Fruit fly (Drosophila melanogaster) whole organism, embryonic: Measurements from ENCODE around the gene Bace.

ENCODE experiments used
- Blimp-1 ChIP-seq: fragments of 200-800 bp; sonication (Bioruptor generic); optimal IDR thresholded peaks from 3 replicates; lab custom pipeline; 2018; ENCODE audit warnings: missing biosample characterization, missing genetic modification characterization, mild to moderate bottlenecking, moderate library complexity, missing genetic modification reagents
- CG10209 ChIP-seq: fragments of 200-800 bp; sonication (Bioruptor generic); optimal IDR thresholded peaks from 3 replicates; lab custom pipeline; 2017; ENCODE audit warnings: missing biosample characterization, mild to moderate bottlenecking, missing genetic modification characterization, missing genetic modification reagents
- CG11456 ChIP-seq: fragments of 200-800 bp; sonication (Bioruptor generic); IDR thresholded peaks from 3 replicates; pipeline ENCODE4 v1.3.6; 2022; ENCODE audit warnings: missing biosample characterization, missing genetic modification characterization
- CG12236 ChIP-seq: fragments of 200-800 bp; sonication (Bioruptor generic); optimal IDR thresholded peaks from 2 replicates; lab custom pipeline; 2016; ENCODE audit warnings: missing biosample characterization, missing genetic modification characterization
- CG15269 ChIP-seq: fragments of 200-800 bp; sonication (Bioruptor generic); optimal IDR thresholded peaks from 2 replicates; lab custom pipeline; 2018; ENCODE audit warnings: missing biosample characterization, mild to moderate bottlenecking, missing genetic modification characterization, moderate library complexity
- CG17568 ChIP-seq: fragments of 200-800 bp; sonication (Bioruptor generic); optimal IDR thresholded peaks from 2 replicates; lab custom pipeline; 2018; ENCODE audit warnings: missing biosample characterization, mild to moderate bottlenecking, missing genetic modification characterization, moderate library complexity
- CG31365 ChIP-seq: fragments of 200-800 bp; sonication (Bioruptor generic); optimal IDR thresholded peaks from 2 replicates; lab custom pipeline; 2018; ENCODE audit warnings: missing biosample characterization, mild to moderate bottlenecking, missing genetic modification characterization
- CG4282 ChIP-seq: fragments of 200-800 bp; sonication (Bioruptor generic); optimal IDR thresholded peaks from 2 replicates; lab custom pipeline; 2016; ENCODE audit warnings: missing biosample characterization, missing genetic modification characterization
- CG43689 ChIP-seq: fragments of 200-800 bp; sonication (Bioruptor generic); IDR thresholded peaks from 2 replicates; pipeline ENCODE4 v1.3.6; 2022; ENCODE audit warnings: missing biosample characterization, missing genetic modification characterization
- CG4424 ChIP-seq: fragments of 200-800 bp; sonication (Bioruptor generic); optimal IDR thresholded peaks from 3 replicates; lab custom pipeline; 2016; ENCODE audit warnings: missing biosample characterization, missing genetic modification characterization
- CG4617 ChIP-seq: fragments of 200-800 bp; sonication (Bioruptor generic); optimal IDR thresholded peaks from 3 replicates; lab custom pipeline; 2016; ENCODE audit warnings: missing biosample characterization, missing genetic modification characterization, borderline replicate concordance
- CG6254 ChIP-seq: fragments of 200-800 bp; sonication (Bioruptor generic); optimal IDR thresholded peaks from 3 replicates; lab custom pipeline; 2017; ENCODE audit warnings: mild to moderate bottlenecking, missing biosample characterization, missing genetic modification reagents, missing genetic modification characterization
- CG6272 ChIP-seq: fragments of 200-800 bp; sonication (Bioruptor generic); IDR thresholded peaks from 2 replicates; pipeline ENCODE4 v1.3.6; 2022; ENCODE audit warnings: missing biosample characterization, missing genetic modification characterization
- CG6689 ChIP-seq: fragments of 200-800 bp; sonication (Bioruptor generic); IDR thresholded peaks from 2 replicates; pipeline ENCODE4 v1.3.6; 2022; ENCODE audit warnings: missing biosample characterization, missing genetic modification characterization
- CG6791 ChIP-seq: fragments of 200-800 bp; sonication (Bioruptor generic); IDR thresholded peaks from 3 replicates; pipeline ENCODE4 v1.3.6; 2022; ENCODE audit warnings: missing biosample characterization, missing genetic modification characterization; ENCODE audit not compliant: partially characterized antibody
- CG7372 ChIP-seq: fragments of 200-800 bp; sonication (Bioruptor generic); IDR thresholded peaks from 2 replicates; pipeline ENCODE4 v1.3.6; 2022; ENCODE audit warnings: missing biosample characterization, missing genetic modification characterization
- CG7556 ChIP-seq: fragments of 200-800 bp; sonication (Bioruptor generic); optimal IDR thresholded peaks from 2 replicates; lab custom pipeline; 2017; ENCODE audit warnings: missing biosample characterization, mild to moderate bottlenecking, missing genetic modification characterization
- CG8359 ChIP-seq: fragments of 200-800 bp; sonication (Bioruptor generic); optimal IDR thresholded peaks from 2 replicates; lab custom pipeline; 2017; ENCODE audit warnings: missing biosample characterization, mild to moderate bottlenecking, missing genetic modification characterization, borderline replicate concordance
- CG8478 ChIP-seq: fragments of >200 bp; optimal IDR thresholded peaks from 2 replicates; lab custom pipeline; 2018
- CG8765 ChIP-seq: fragments of 200-800 bp; sonication (Bioruptor generic); IDR thresholded peaks from 2 replicates; pipeline ENCODE4 v1.3.6; 2022; ENCODE audit warnings: missing biosample characterization, missing genetic modification characterization
- CG8924 ChIP-seq: fragments of 200-800 bp; optimal IDR thresholded peaks from 3 replicates; lab custom pipeline; 2019; ENCODE audit warnings: missing biosample characterization, mild to moderate bottlenecking, missing genetic modification characterization, moderate library complexity
- Deaf1 ChIP-seq: fragments of 200-800 bp; optimal IDR thresholded peaks from 3 replicates; lab custom pipeline; 2019; ENCODE audit warnings: missing biosample characterization, mild to moderate bottlenecking, missing genetic modification characterization, moderate library complexity
- Dll ChIP-seq: fragments of 200-800 bp; sonication (Bioruptor generic); IDR thresholded peaks from 4 replicates; pipeline ENCODE4 v1.3.6; 2022; ENCODE audit warnings: missing biosample characterization, missing genetic modification characterization; ENCODE audit not compliant: partially characterized antibody
- E2f1 ChIP-seq: fragments of 200-800 bp; sonication (Bioruptor generic); IDR thresholded peaks from 2 replicates; pipeline ENCODE4 v1.3.6; 2022; ENCODE audit warnings: missing biosample characterization, missing genetic modification characterization
- E2f2 ChIP-seq: fragments of 200-800 bp; sonication (Bioruptor generic); IDR thresholded peaks from 2 replicates; pipeline ENCODE4 v1.3.6; 2022; ENCODE audit warnings: missing biosample characterization, missing genetic modification characterization
- Eip74EF ChIP-seq, 2 experiments: fragments of 200-800 bp in 1 of 2; fragments of >200 bp in 1 of 2; sonication (Bioruptor generic) in 1 of 2; optimal IDR thresholded peaks; 2 replicates each; lab custom pipeline; 2017 to 2019; ENCODE audit warnings: missing biosample characterization in 2 of 2, missing genetic modification characterization in 2 of 2, mild to moderate bottlenecking in 1 of 2, moderate library complexity in 1 of 2
- Hmr ChIP-seq: fragments of 200-800 bp; sonication (Bioruptor generic); optimal IDR thresholded peaks from 3 replicates; lab custom pipeline; 2017; ENCODE audit warnings: mild to moderate bottlenecking, missing biosample characterization, missing genetic modification reagents, missing genetic modification characterization
- Kr ChIP-seq: fragments of 200-800 bp; sonication (Bioruptor generic); optimal IDR thresholded peaks from 2 replicates; lab custom pipeline; 2017; ENCODE audit warnings: missing biosample characterization, mild to moderate bottlenecking, missing genetic modification characterization
- Meics ChIP-seq: fragments of 200-800 bp; sonication (Bioruptor generic); optimal IDR thresholded peaks from 2 replicates; lab custom pipeline; 2017; ENCODE audit warnings: missing biosample characterization, mild to moderate bottlenecking, missing genetic modification characterization
- Neu2 ChIP-seq: fragments of 200-800 bp; sonication (Bioruptor generic); optimal IDR thresholded peaks from 3 replicates; lab custom pipeline; 2016; ENCODE audit warnings: missing biosample characterization, missing genetic modification characterization, borderline replicate concordance
- Ptx1 ChIP-seq: fragments of 200-800 bp; sonication (Bioruptor generic); IDR thresholded peaks from 2 replicates; pipeline ENCODE4 v1.3.6; 2022; ENCODE audit warnings: missing biosample characterization, missing genetic modification characterization
- Sry-δ ChIP-seq: fragments of 200-800 bp; sonication (Bioruptor generic); optimal IDR thresholded peaks from 2 replicates; lab custom pipeline; 2016; ENCODE audit warnings: missing biosample characterization, missing genetic modification characterization
- Tbp ChIP-seq: fragments of >200 bp; optimal IDR thresholded peaks from 2 replicates; lab custom pipeline; 2018; ENCODE audit warnings: missing biosample characterization, missing genetic modification characterization
- ab ChIP-seq: fragments of 200-800 bp; sonication (Bioruptor generic); optimal IDR thresholded peaks from 2 replicates; lab custom pipeline; 2016; ENCODE audit warnings: missing biosample characterization, missing genetic modification characterization
- chinmo ChIP-seq: fragments of 200-800 bp; sonication (Bioruptor generic); IDR thresholded peaks from 4 replicates; pipeline ENCODE4 v1.3.6; 2022; ENCODE audit warnings: missing biosample characterization, missing genetic modification characterization; ENCODE audit not compliant: partially characterized antibody
- da ChIP-seq: fragments of 200-800 bp; sonication (Bioruptor generic); optimal IDR thresholded peaks from 2 replicates; lab custom pipeline; 2016; ENCODE audit warnings: missing biosample characterization, missing genetic modification characterization
- dm ChIP-seq: fragments of 200-800 bp; sonication (Bioruptor generic); optimal IDR thresholded peaks from 3 replicates; lab custom pipeline; 2016; ENCODE audit warnings: missing biosample characterization, missing genetic modification characterization
- en ChIP-seq: fragments of 200-800 bp; sonication (Bioruptor generic); optimal IDR thresholded peaks from 2 replicates; lab custom pipeline; 2016; ENCODE audit warnings: missing biosample characterization, missing genetic modification characterization
- fru ChIP-seq: fragments of >200 bp; optimal IDR thresholded peaks from 2 replicates; lab custom pipeline; 2017
- gro ChIP-seq: fragments of 200-800 bp; sonication (Bioruptor generic); optimal IDR thresholded peaks from 2 replicates; lab custom pipeline; 2016; ENCODE audit warnings: missing biosample characterization, missing genetic modification characterization
- her ChIP-seq: fragments of 200-800 bp; sonication (Bioruptor generic); optimal IDR thresholded peaks from 2 replicates; lab custom pipeline; 2016; ENCODE audit warnings: missing biosample characterization, missing genetic modification characterization
- inv ChIP-seq: fragments of 200-800 bp; sonication (Bioruptor generic); IDR thresholded peaks from 2 replicates; pipeline ENCODE4 v1.3.6; 2022; ENCODE audit warnings: missing biosample characterization, missing genetic modification characterization; ENCODE audit not compliant: partially characterized antibody
- kah ChIP-seq: fragments of 200-800 bp; sonication (Bioruptor generic); optimal IDR thresholded peaks from 2 replicates; lab custom pipeline; 2018; ENCODE audit warnings: missing biosample characterization, mild to moderate bottlenecking, missing genetic modification characterization
- ken ChIP-seq: fragments of 200-800 bp; sonication (Bioruptor generic); IDR thresholded peaks from 3 replicates; pipeline ENCODE4 v1.3.6; 2022; ENCODE audit warnings: missing biosample characterization, missing genetic modification characterization
- lov ChIP-seq, 2 experiments: fragments of 200-800 bp in 1 of 2; fragments of >200 bp in 1 of 2; sonication (Bioruptor generic) in 1 of 2; IDR thresholded peaks in 1 of 2; optimal IDR thresholded peaks in 1 of 2; 2 replicates in 1 of 2; 3 replicates in 1 of 2; pipeline versions ENCODE4 v1.3.6 to Lab custom; 2017 to 2022; ENCODE audit warnings: missing biosample characterization in 1 of 2, missing genetic modification characterization in 1 of 2
- nerfin-2 ChIP-seq: fragments of 200-800 bp; sonication (Bioruptor generic); IDR thresholded peaks from 2 replicates; pipeline ENCODE4 v1.3.6; 2022; ENCODE audit warnings: missing biosample characterization, missing genetic modification characterization; ENCODE audit not compliant: partially characterized antibody
- odd ChIP-seq: fragments of 200-800 bp; sonication (Bioruptor generic); optimal IDR thresholded peaks from 2 replicates; lab custom pipeline; 2017; ENCODE audit warnings: missing biosample characterization, mild to moderate bottlenecking, missing genetic modification characterization
- tgo ChIP-seq: fragments of 200-800 bp; sonication (Bioruptor generic); IDR thresholded peaks from 3 replicates; pipeline ENCODE4 v1.3.6; 2022; ENCODE audit warnings: missing biosample characterization, missing genetic modification characterization
- wdn ChIP-seq: fragments of 200-800 bp; sonication (Bioruptor generic); IDR thresholded peaks from 2 replicates; pipeline ENCODE4 v1.3.6; 2022; ENCODE audit warnings: missing biosample characterization, missing genetic modification characterization
- zen2 ChIP-seq: fragments of 200-800 bp; sonication (Bioruptor generic); IDR thresholded peaks from 3 replicates; pipeline ENCODE4 v1.3.6; 2022; ENCODE audit warnings: missing biosample characterization, missing genetic modification characterization; ENCODE audit not compliant: partially characterized antibody

Bace gene

DNA sequence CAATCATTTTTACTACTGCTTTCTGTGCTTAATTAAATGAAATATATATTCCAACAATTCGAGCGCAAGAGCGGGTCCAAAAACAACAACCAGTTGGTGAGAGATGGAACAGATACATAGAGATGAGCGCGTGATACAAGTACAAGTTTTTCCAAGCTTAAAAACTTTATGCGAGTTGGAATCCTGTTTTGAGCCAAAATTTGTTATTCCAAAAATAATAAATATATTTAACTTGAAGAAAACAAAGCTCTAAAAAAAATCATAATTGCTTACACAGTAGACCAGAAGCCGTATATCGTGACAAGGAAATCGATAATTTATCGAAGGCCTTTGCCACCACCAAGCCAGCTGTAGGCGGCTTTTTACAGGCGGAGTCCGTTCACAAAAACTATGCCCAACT is 18.6 kb upstream of the Bace start, which contains the start of the genes CG13097 and PIG-U (continued):
- TF ChIP-seq CG8765 (GFP tag; lab: Robert Waterston, UW) (peak; percentile 71), CG11456 (GFP tag; lab: Robert Waterston, UW) (peak; percentile 74; the same call in 2 of the 3 replicates), her (GFP tag; lab: Kevin White, UChicago) (no peak), wdn (GFP tag; lab: Robert Waterston, UW) (peak; percentile 78; the same call in 1 of the 2 replicates), dm (GFP tag; lab: Kevin White, UChicago) (peak; percentile 81), Blimp-1 (no peak), ab (GFP tag; lab: Kevin White, UChicago) (no peak), zen2 (GFP tag; lab: Robert Waterston, UW) (peak; percentile 83; the same call in 2 of the 3 replicates), CG10209 (no peak), Neu2 (GFP tag; lab: Kevin White, UChicago) (no peak), E2f1 (GFP tag; lab: Robert Waterston, UW) (peak; percentile 78), CG8478 (lab: Kevin White, UChicago) (no peak), CG6254 (GFP tag; lab: Kevin White, UChicago) (no peak), Sry-δ (peak; percentile 97), nerfin-2 (GFP tag; lab: Robert Waterston, UW) (peak; percentile 77), CG8924 (tag; lab: Kevin White, UChicago) (peak; percentile 69), inv (GFP tag; lab: Robert Waterston, UW) (peak; percentile 88), da (GFP tag; lab: Kevin White, UChicago) (peak; percentile 39), Meics (peak; percentile 71), CG4424 (GFP tag; lab: Kevin White, UChicago) (peak; percentile 87), fru (lab: Kevin White, UChicago) (no peak), CG7372 (GFP tag; lab: Robert Waterston, UW) (peak; percentile 81), kah (GFP tag; lab: Kevin White, UChicago) (peak; percentile 59), lov (optimal IDR thresholded peaks at IDR 0.05; lab: Kevin White, UChicago) (no peak), lov (GFP tag; IDR thresholded peaks at IDR 0.05; lab: Robert Waterston, UW) (no peak), CG4617 (GFP tag; lab: Kevin White, UChicago) (peak; percentile 91), Eip74EF (GFP tag; optimal IDR thresholded peaks at IDR 0.05; lab: Kevin White, UChicago) (no peak), Dll (GFP tag; lab: Robert Waterston, UW) (peak; percentile 98), CG7556 (GFP tag; lab: Kevin White, UChicago) (peak; percentile 70), Deaf1 (peak; percentile 35), CG12236 (GFP tag; lab: Kevin White, UChicago) (peak; percentile 21), CG6689 (GFP tag; lab: Robert Waterston, UW) (peak; percentile 78), CG17568 (no peak), CG8359 (no peak), tgo (GFP tag; lab: Robert Waterston, UW) (peak; percentile 83), Tbp (no peak), CG31365 (no peak), Hmr (GFP tag; lab: Kevin White, UChicago) (no peak), CG15269 (tag; lab: Kevin White, UChicago) (no peak), E2f2 (GFP tag; lab: Robert Waterston, UW) (peak; percentile 77), ken (peak; percentile 84; the same call in 2 of the 3 replicates), CG43689 (no peak), en (GFP tag; lab: Kevin White, UChicago) (no peak), Ptx1 (GFP tag; lab: Robert Waterston, UW) (peak; percentile 88), Kr (no peak), odd (GFP tag; lab: Kevin White, UChicago) (peak; percentile 33), CG6272 (peak; percentile 74), CG4282 (GFP tag; lab: Kevin White, UChicago) (no peak), chinmo (GFP tag; lab: Robert Waterston, UW) (no peak), CG6791 (GFP tag; lab: Robert Waterston, UW) (peak; percentile 86), gro (GFP tag; lab: Kevin White, UChicago) (peak; percentile 86)
